Worm (Caenorhabditis elegans): ENCODE data around the gene Y69E1A.5.

- no peak for TF ChIP-seq unc-55 (GFP tag; optimal IDR thresholded peaks at IDR 0.05)
- no peak for TF ChIP-seq snpc-4 (tag; optimal IDR thresholded peaks at IDR 0.05)
- no peak for TF ChIP-seq egl-27 (tag; optimal IDR thresholded peaks at IDR 0.05)
- no peak for TF ChIP-seq elt-3 (tag; optimal IDR thresholded peaks at IDR 0.05)
These were observed 48.2 kb downstream of the Y69E1A.5 start, which contains the start of gene ZK596.2 for ce11 chrIV:10909206-10909605.

Data from whole organism, L2 larva.